Fruit fly (Drosophila melanogaster): ENCODE results near the gene CG42393.

Gene CG42393

DNA sequence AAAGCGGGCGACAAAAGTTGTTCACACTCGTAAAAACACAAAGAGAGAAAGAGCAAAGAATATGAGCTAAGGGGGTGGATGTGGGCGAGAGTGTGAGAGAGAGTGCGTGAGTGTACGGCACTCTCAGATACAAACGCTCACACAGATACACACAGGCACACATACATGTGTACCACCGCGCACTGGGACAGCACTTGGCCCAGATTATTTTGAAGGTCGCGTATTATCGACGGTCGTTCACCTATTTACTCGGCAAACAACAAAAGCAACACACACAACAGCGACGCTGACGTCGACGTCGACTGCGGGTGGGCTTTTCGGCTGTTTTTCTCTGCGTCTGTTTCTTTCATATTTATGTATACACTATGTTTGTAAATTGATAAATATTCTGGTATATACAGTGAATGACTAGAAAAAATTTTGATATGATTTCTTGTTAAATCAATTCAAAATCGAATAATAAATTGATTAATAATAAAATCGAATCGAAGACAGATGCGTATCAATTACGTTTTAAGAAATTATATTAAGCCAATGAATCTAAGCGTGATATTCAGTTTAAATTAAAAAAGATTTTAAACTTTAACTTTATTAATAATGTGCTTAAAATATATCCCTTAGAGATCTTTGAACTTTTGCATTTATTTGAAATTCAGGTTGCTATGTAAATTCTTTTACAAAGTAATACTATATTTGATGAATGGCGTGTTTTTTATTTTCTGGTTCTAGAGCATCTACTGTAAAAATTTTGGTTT is 12.8 kb upstream of the CG42393 start (continued):
- TF ChIP-seq CG3919 (GFP tag; optimal IDR thresholded peaks at IDR 0.05): peak; percentile 37
- no peak for TF ChIP-seq acj6 (GFP tag; optimal IDR thresholded peaks at IDR 0.05)
- no peak for TF ChIP-seq Eip93F (GFP tag; optimal IDR thresholded peaks at IDR 0.05)
- TF ChIP-seq CG8319 (GFP tag; optimal IDR thresholded peaks at IDR 0.05): no peak
- no peak for TF ChIP-seq CG32006 (GFP tag; optimal IDR thresholded peaks at IDR 0.05)
- TF ChIP-seq Sox102F (GFP tag; optimal IDR thresholded peaks at IDR 0.05): peak; percentile 4
- no peak for TF ChIP-seq CG9139 (GFP tag; optimal IDR thresholded peaks at IDR 0.05)
- TF ChIP-seq CG6854 (GFP tag; optimal IDR thresholded peaks at IDR 0.05): no peak
- TF ChIP-seq CG8632 (GFP tag; optimal IDR thresholded peaks at IDR 0.05): no peak

DNA sequence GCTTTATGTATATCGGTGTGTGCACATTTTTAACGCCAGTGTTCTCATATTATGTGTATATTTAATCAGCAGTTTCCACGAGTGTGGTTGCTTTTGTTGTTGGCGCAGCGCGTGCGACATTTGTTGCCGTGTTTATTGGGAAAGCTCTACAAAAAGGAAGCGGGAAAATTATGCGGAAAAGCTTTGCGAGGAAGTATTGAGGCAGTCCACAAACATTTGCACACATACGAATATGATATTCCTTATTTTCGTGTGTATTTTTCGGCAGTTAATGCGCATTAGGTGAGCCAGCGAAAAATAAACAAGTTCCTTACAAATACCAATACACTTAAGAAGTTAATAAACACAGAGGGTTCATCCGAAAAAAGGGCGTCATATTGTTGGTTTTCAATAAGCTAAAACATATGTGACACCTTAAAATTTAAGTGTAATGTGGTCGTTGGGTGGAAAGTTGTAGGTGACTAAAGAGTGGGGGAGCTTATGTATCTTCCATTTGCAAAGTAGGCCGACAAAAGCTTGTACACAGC is 12.2 kb upstream of the CG42393 start:
- TF ChIP-seq lz (GFP tag; optimal IDR thresholded peaks at IDR 0.05) (no peak), fkh (GFP tag; optimal IDR thresholded peaks at IDR 0.05) (peak; percentile 47)

DNA sequence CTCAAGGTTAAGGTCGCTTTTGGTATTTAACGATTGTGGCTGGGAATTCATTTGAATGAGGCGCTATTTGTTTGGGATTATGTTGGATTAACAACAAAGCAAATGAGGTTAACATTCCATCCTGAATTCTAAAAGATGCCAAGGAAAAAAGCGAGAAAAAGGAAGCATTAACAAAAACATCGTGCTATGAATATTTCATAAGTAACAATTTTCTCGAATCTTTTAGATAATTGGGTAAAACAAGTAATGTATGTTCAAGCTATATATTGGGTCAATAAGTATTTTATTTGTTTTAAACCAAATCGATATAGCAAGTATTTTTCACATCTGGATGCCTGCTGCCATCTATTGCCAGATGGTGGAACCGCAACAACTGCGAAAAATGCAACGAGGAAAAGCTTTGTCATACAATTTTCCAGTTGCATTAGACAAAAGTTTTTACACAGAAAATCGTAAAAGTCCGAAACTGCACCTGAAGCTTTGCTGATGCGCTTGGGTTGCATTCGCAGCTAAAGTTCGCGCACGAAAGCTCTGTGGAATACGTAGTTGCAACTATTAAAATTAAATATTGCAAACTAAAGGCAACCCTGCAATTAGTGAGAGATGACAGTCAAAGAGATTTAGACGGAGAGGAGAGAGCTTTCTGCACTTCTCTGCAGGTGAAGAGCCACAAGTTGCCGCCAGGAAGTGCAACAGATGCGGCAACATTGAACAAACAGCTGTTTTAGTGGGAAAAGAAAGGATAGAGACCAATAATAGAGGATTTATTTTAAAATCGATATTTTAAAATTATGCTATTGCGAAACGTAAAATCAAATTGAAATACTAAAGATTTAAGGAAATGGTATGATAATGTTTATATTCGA is 9.8 kb upstream of the CG42393 start:
- TF ChIP-seq achi (GFP tag; optimal IDR thresholded peaks at IDR 0.05): peak; percentile 43
- TF ChIP-seq CG32006 (GFP tag; optimal IDR thresholded peaks at IDR 0.05): no peak
- TF ChIP-seq Eip78C (GFP tag): peak; percentile 52
- TF ChIP-seq dsx (GFP tag; optimal IDR thresholded peaks at IDR 0.05; ENCODE audit: poor library complexity, severe bottlenecking): peak; percentile 37
- peak; percentile 5 for TF ChIP-seq svp (GFP tag)

DNA sequence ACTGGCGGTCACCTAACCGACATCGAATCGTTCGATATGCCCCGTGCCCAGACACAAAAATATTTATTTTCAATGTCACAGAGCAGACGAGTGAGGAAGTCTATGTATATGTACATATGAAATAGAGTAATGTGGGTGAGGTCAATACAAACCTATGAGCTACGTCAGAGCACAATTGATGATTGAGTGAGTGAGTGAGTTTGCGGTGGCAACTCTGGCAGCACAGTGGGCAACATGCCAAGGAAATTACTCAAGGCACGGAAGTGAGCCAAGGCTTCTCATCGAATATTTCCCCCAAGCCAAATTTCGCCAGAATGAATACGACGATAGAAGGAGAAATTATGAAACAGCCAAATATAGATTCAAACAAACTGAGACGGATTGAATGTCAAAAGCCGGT is 8.0 kb upstream of the CG42393 start:
- TF ChIP-seq fd85E (GFP tag; optimal IDR thresholded peaks at IDR 0.05) (no peak), dsx (GFP tag; optimal IDR thresholded peaks at IDR 0.05; ENCODE audit: poor library complexity, severe bottlenecking) (no peak), CG11294 (GFP tag; IDR thresholded peaks at IDR 0.05) (no peak), achi (GFP tag; optimal IDR thresholded peaks at IDR 0.05) (no peak), CG15336 (GFP tag; IDR thresholded peaks at IDR 0.05) (no peak), Ets21C (GFP tag; optimal IDR thresholded peaks at IDR 0.05) (no peak), eg (GFP tag; IDR thresholded peaks at IDR 0.05) (no peak), Eip93F (GFP tag; optimal IDR thresholded peaks at IDR 0.05) (no peak), svp (GFP tag) (no peak)

DNA sequence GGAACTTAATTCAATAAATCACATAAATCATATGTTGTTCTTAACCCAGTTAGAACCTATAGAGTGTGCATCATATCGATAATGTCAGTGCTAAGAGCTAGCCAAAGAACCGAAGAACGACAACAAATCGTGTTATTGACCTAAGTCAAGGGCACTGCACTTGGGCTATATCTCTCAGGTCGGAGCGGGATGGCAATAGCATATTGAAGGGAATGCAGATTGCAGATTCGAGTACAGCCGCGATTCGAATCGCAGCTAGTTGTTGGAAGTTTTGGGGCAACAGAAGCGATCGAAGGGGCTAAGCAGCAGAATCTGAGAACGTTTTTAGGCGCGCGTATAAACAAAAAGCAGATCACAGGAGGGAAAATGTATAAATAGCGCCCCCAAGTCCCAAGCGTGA is 5.5 kb upstream of the CG42393 start:
- no peak for TF ChIP-seq esn (GFP tag; optimal IDR thresholded peaks at IDR 0.05)
- TF ChIP-seq spab (GFP tag; optimal IDR thresholded peaks at IDR 0.05): no peak
- no peak for TF ChIP-seq CG11294 (GFP tag; IDR thresholded peaks at IDR 0.05)
- no peak for TF ChIP-seq CG11902 (GFP tag; optimal IDR thresholded peaks at IDR 0.05)
- no peak for TF ChIP-seq CG6808 (GFP tag; optimal IDR thresholded peaks at IDR 0.05)
- TF ChIP-seq ss (GFP tag; optimal IDR thresholded peaks at IDR 0.05): no peak
- no peak for TF ChIP-seq achi (GFP tag; optimal IDR thresholded peaks at IDR 0.05)
- TF ChIP-seq eg (GFP tag; IDR thresholded peaks at IDR 0.05): no peak
- no peak for TF ChIP-seq salr (GFP tag; optimal IDR thresholded peaks at IDR 0.05)
- TF ChIP-seq fkh (GFP tag; optimal IDR thresholded peaks at IDR 0.05): no peak
- no peak for TF ChIP-seq CG31627 (GFP tag; optimal IDR thresholded peaks at IDR 0.05)
- no peak for TF ChIP-seq CG32006 (GFP tag; optimal IDR thresholded peaks at IDR 0.05)
- no peak for TF ChIP-seq pdm3 (GFP tag; optimal IDR thresholded peaks at IDR 0.05)
- TF ChIP-seq Sox15 (GFP tag; optimal IDR thresholded peaks at IDR 0.05): no peak
- no peak for TF ChIP-seq CG9139 (GFP tag; optimal IDR thresholded peaks at IDR 0.05)

Data from whole organism, prepupa.